Fruit fly (Drosophila melanogaster): ENCODE results near the gene CG44004.

dm6 chr3L:18093875-18094274 is 20.2 kb upstream of the CG44004 start:
- no peak for TF ChIP-seq D1 (tag; optimal IDR thresholded peaks at IDR 0.05)
- no peak for TF ChIP-seq CG12605 (GFP tag; IDR thresholded peaks at IDR 0.05)
- no peak for TF ChIP-seq CG15710 (tag; optimal IDR thresholded peaks at IDR 0.05)
- TF ChIP-seq CG14655 (GFP tag; optimal IDR thresholded peaks at IDR 0.05), result no peak
- TF ChIP-seq CG8159 (tag; optimal IDR thresholded peaks at IDR 0.05), result no peak
- no peak for TF ChIP-seq gl (tag; optimal IDR thresholded peaks at IDR 0.05)

Measured in whole organism, pupa.